Fruit fly (Drosophila melanogaster) whole organism, pupa: ENCODE results near the gene CG14515.

Experiments used
- CG10348 ChIP-seq: fragments of 200-800 bp; sonication (Bioruptor generic); IDR thresholded peaks from 2 replicates; pipeline ENCODE4 v1.3.6; 2022; ENCODE audit warnings: missing biosample characterization, missing genetic modification characterization
- CG15710 ChIP-seq: fragments of 200-800 bp; sonication (Bioruptor generic); optimal IDR thresholded peaks from 2 replicates; lab custom pipeline; 2018; ENCODE audit warnings: missing biosample characterization, mild to moderate bottlenecking, missing genetic modification characterization, moderate library complexity
- CG17806 ChIP-seq: fragments of 200-800 bp; sonication (Bioruptor generic); optimal IDR thresholded peaks from 2 replicates; lab custom pipeline; 2018; ENCODE audit warnings: missing biosample characterization, mild to moderate bottlenecking, missing genetic modification characterization, moderate library complexity
- CG4496 ChIP-seq: fragments of 200-800 bp; sonication (Bioruptor generic); IDR thresholded peaks from 3 replicates; pipeline ENCODE4 v1.3.6; 2022; ENCODE audit warnings: missing biosample characterization, missing genetic modification characterization
- Ets98B ChIP-seq: fragments of 200-800 bp; sonication (Bioruptor generic); IDR thresholded peaks from 2 replicates; pipeline ENCODE4 v1.3.6; 2022; ENCODE audit warnings: missing biosample characterization, missing genetic modification characterization
- Pif1B ChIP-seq: fragments of 200-800 bp; sonication (Bioruptor generic); optimal IDR thresholded peaks from 3 replicates; lab custom pipeline; 2016; ENCODE audit warnings: missing biosample characterization, missing genetic modification characterization

DNA sequence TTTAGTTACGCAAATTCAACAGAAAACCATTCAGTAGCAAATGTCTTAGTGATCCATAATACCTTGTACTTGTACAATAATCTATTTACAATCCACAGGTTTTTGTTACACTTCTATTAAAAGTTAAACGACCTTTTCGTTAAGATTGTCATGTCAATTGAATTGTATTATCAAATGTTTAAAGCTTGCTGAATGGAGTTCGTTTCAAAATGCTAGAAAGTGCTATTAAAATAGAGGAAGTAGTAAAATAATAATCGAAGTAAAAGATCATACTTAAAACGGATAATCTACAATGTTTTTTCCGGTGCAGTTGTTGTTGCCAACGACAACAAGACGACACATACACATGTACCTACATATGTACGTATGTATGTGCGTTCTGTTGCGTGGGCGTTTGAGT, 20.6 kb downstream of the CG14515 start:
- no peak for TF ChIP-seq Ets98B (GFP tag; lab: Robert Waterston, UW)
- no peak for TF ChIP-seq CG15710
- no peak for TF ChIP-seq Pif1B (GFP tag; lab: Kevin White, UChicago)
- no peak for TF ChIP-seq CG17806 (tag; lab: Kevin White, UChicago)
- no peak for TF ChIP-seq CG4496
- no peak for TF ChIP-seq CG10348 (GFP tag; lab: Robert Waterston, UW)
